In genomic region chr3R:5323741-5324538, dm6 we compare ENCODE assay signal across 2 fruit fly cellular contexts.
TF ChIP-seq lines count a peak whose summit lies in the region.

No protein-coding gene starts in this region.

TF ChIP-seq in whole organism, embryonic, 481 proteins besides CTCF, POLR2A, EP300 and RAD21 (continued from another document and continues in another):
- TF ChIP-seq vnd (GFP tag; IDR thresholded peaks at IDR 0.05; lab: Robert Waterston, UW; ENCODE audit: partially characterized antibody) (no peak), cg (GFP tag; optimal IDR thresholded peaks at IDR 0.05; lab: Kevin White, UChicago) (peak; percentile 58), Ssrp (tag; optimal IDR thresholded peaks at IDR 0.05; lab: Kevin White, UChicago) (no peak), zfh2 (GFP tag; optimal IDR thresholded peaks at IDR 0.05; lab: Kevin White, UChicago) (no peak), bowl (GFP tag; IDR thresholded peaks at IDR 0.05; lab: Robert Waterston, UW) (no peak), Sox102F (GFP tag; optimal IDR thresholded peaks at IDR 0.05; lab: Kevin White, UChicago) (no peak), CG3995 (GFP tag; optimal IDR thresholded peaks at IDR 0.05; lab: Kevin White, UChicago) (no peak), CG17328 (GFP tag; IDR thresholded peaks at IDR 0.05; lab: Robert Waterston, UW) (no peak), CG8765 (GFP tag; IDR thresholded peaks at IDR 0.05; lab: Robert Waterston, UW) (no peak), CG18476 (GFP tag; optimal IDR thresholded peaks at IDR 0.05; lab: Kevin White, UChicago) (no peak), mirr (GFP tag; optimal IDR thresholded peaks at IDR 0.05; lab: Kevin White, UChicago) (peak; percentile 61), CG9727 (GFP tag; optimal IDR thresholded peaks at IDR 0.05; lab: Kevin White, UChicago) (no peak), pb (GFP tag; optimal IDR thresholded peaks at IDR 0.05; lab: Kevin White, UChicago) (no peak), CG15514 (GFP tag; optimal IDR thresholded peaks at IDR 0.05; lab: Kevin White, UChicago) (peak; percentile 26), dysf (GFP tag; IDR thresholded peaks at IDR 0.05; lab: Robert Waterston, UW) (0 out of 3 replicates have a peak, but pooled peaks have one; percentile 13), seq (GFP tag; IDR thresholded peaks at IDR 0.05; lab: Robert Waterston, UW) (no peak), crol (GFP tag; IDR thresholded peaks at IDR 0.05; lab: Robert Waterston, UW) (no peak), CG14860 (GFP tag; IDR thresholded peaks at IDR 0.05; lab: Robert Waterston, UW; ENCODE audit: partially characterized antibody) (no peak), Scr (GFP tag; IDR thresholded peaks at IDR 0.05; lab: Robert Waterston, UW; ENCODE audit: partially characterized antibody) (no peak), dm (GFP tag; optimal IDR thresholded peaks at IDR 0.05; lab: Kevin White, UChicago) (no peak), Dp (GFP tag; optimal IDR thresholded peaks at IDR 0.05; lab: Kevin White, UChicago) (no peak), CG5245 (GFP tag; optimal IDR thresholded peaks at IDR 0.05; lab: Kevin White, UChicago) (no peak), NFAT (GFP tag; IDR thresholded peaks at IDR 0.05; lab: Robert Waterston, UW) (no peak), CG15601 (tag; optimal IDR thresholded peaks at IDR 0.05; lab: Kevin White, UChicago) (peak; percentile 2), lov (optimal IDR thresholded peaks at IDR 0.05; lab: Kevin White, UChicago) (no peak), lov (GFP tag; IDR thresholded peaks at IDR 0.05; lab: Robert Waterston, UW) (no peak), HLH4C (GFP tag; IDR thresholded peaks at IDR 0.05; lab: Robert Waterston, UW; ENCODE audit: partially characterized antibody) (0 out of 3 replicates have a peak, but pooled peaks have one; percentile 15), grn (GFP tag; optimal IDR thresholded peaks at IDR 0.05; lab: Kevin White, UChicago) (peak; percentile 34), CG17361 (GFP tag; IDR thresholded peaks at IDR 0.05; lab: Robert Waterston, UW) (no peak), pfk (GFP tag; optimal IDR thresholded peaks at IDR 0.05; lab: Kevin White, UChicago) (peak; percentile 25), CG3407 (GFP tag; optimal IDR thresholded peaks at IDR 0.05; lab: Kevin White, UChicago) (no peak), eve (GFP tag; optimal IDR thresholded peaks at IDR 0.05; lab: Kevin White, UChicago) (peak in 1 of 2 experiments; percentile 39), CG9437 (GFP tag; optimal IDR thresholded peaks at IDR 0.05; lab: Kevin White, UChicago) (no peak), Xrp1 (GFP tag; IDR thresholded peaks at IDR 0.05; lab: Robert Waterston, UW) (no peak), chinmo (GFP tag; IDR thresholded peaks at IDR 0.05; lab: Robert Waterston, UW; ENCODE audit: partially characterized antibody) (no peak; the same call in 1 of the 4 replicates), nmo (GFP tag; optimal IDR thresholded peaks at IDR 0.05; lab: Kevin White, UChicago) (no peak), CG10565 (GFP tag; optimal IDR thresholded peaks at IDR 0.05; lab: Kevin White, UChicago) (no peak), amos (GFP tag; IDR thresholded peaks at IDR 0.05; lab: Robert Waterston, UW; ENCODE audit: partially characterized antibody) (no peak; the same call in 1 of the 2 replicates), D19A (tag; optimal IDR thresholded peaks at IDR 0.05; lab: Kevin White, UChicago) (peak; percentile 95), CG2678 (tag; optimal IDR thresholded peaks at IDR 0.05; lab: Kevin White, UChicago) (peak; percentile 5), so (GFP tag; IDR thresholded peaks at IDR 0.05; lab: Robert Waterston, UW) (peak; percentile 57; the same call in 1 of the 3 replicates), sens (GFP tag; lab: Kevin White, UChicago) (peak; percentile 78), abd-A (tag; optimal IDR thresholded peaks at IDR 0.05; lab: Kevin White, UChicago) (no peak), ssp (GFP tag; IDR thresholded peaks at IDR 0.05; lab: Robert Waterston, UW) (no peak), onecut (GFP tag; IDR thresholded peaks at IDR 0.05; lab: Robert Waterston, UW) (peak; percentile 33; the same call in 1 of the 2 replicates), Med (GFP tag; lab: Kevin White, UChicago) (peak; percentile 80), CG13894 (tag; optimal IDR thresholded peaks at IDR 0.05; lab: Kevin White, UChicago) (peak; percentile 26), Spps (tag; optimal IDR thresholded peaks at IDR 0.05; lab: Kevin White, UChicago) (no peak), oc (tag; optimal IDR thresholded peaks at IDR 0.05; lab: Kevin White, UChicago) (peak; percentile 6), vfl (GFP tag; optimal IDR thresholded peaks at IDR 0.05; lab: Kevin White, UChicago) (no peak), MTF-1 (GFP tag; optimal IDR thresholded peaks at IDR 0.05; lab: Kevin White, UChicago; ENCODE audit: borderline replicate concordance) (peak; percentile 3), dmrt99B (tag; optimal IDR thresholded peaks at IDR 0.05; lab: Kevin White, UChicago) (no peak), chm (GFP tag; IDR thresholded peaks at IDR 0.05; lab: Robert Waterston, UW) (0 out of 2 replicates have a peak, but pooled peaks have one; percentile 66), BtbVII (GFP tag; optimal IDR thresholded peaks at IDR 0.05; lab: Kevin White, UChicago) (peak; percentile 26), Jarid2 (GFP tag; optimal IDR thresholded peaks at IDR 0.05; lab: Kevin White, UChicago) (peak; percentile 90), lbe (GFP tag; optimal IDR thresholded peaks at IDR 0.05; lab: Kevin White, UChicago) (no peak), Sry-δ (GFP tag; optimal IDR thresholded peaks at IDR 0.05; lab: Kevin White, UChicago) (no peak), knrl (GFP tag; IDR thresholded peaks at IDR 0.05; lab: Robert Waterston, UW; ENCODE audit: partially characterized antibody) (0 out of 3 replicates have a peak, but pooled peaks have one; percentile 28), cato (GFP tag; optimal IDR thresholded peaks at IDR 0.05; lab: Kevin White, UChicago; ENCODE audit: borderline replicate concordance) (no peak), twi (tag; optimal IDR thresholded peaks at IDR 0.05; lab: Kevin White, UChicago) (peak; percentile 38), bab2 (GFP tag; optimal IDR thresholded peaks at IDR 0.05; lab: Kevin White, UChicago) (no peak), pros (GFP tag; optimal IDR thresholded peaks at IDR 0.05; lab: Kevin White, UChicago) (no peak), CG5180 (GFP tag; optimal IDR thresholded peaks at IDR 0.05; lab: Kevin White, UChicago) (peak; percentile 41), CG2199 (GFP tag; IDR thresholded peaks at IDR 0.05; lab: Robert Waterston, UW) (peak; percentile 97), yki (optimal IDR thresholded peaks at IDR 0.05; lab: Kevin White, UChicago) (no peak)

TF ChIP-seq in whole organism, prepupa, 60 proteins besides CTCF, POLR2A, EP300 and RAD21 (continued from another document):
- peak; percentile 35 for TF ChIP-seq Sox102F (GFP tag; optimal IDR thresholded peaks at IDR 0.05; lab: Kevin White, UChicago)
- TF ChIP-seq Ets96B (tag; optimal IDR thresholded peaks at IDR 0.05; lab: Kevin White, UChicago), result no peak
- TF ChIP-seq CG6276 (GFP tag; optimal IDR thresholded peaks at IDR 0.05; lab: Kevin White, UChicago), result peak; percentile 51
- TF ChIP-seq Hr4 (GFP tag; optimal IDR thresholded peaks at IDR 0.05; lab: Kevin White, UChicago), result peak; percentile 68
- peak; percentile 77 for TF ChIP-seq Eip78C (GFP tag; lab: Kevin White, UChicago)
- TF ChIP-seq Hr39 (GFP tag; optimal IDR thresholded peaks at IDR 0.05; lab: Kevin White, UChicago), result no peak
- TF ChIP-seq CG6163 (GFP tag; IDR thresholded peaks at IDR 0.05; lab: Robert Waterston, UW), result peak; percentile 64; the same call in 2 of the 3 replicates
- TF ChIP-seq CG15336 (GFP tag; IDR thresholded peaks at IDR 0.05; lab: Robert Waterston, UW), result peak; percentile 78
- TF ChIP-seq dac (GFP tag; optimal IDR thresholded peaks at IDR 0.05; lab: Kevin White, UChicago), result peak; percentile 23
- peak; percentile 30 for TF ChIP-seq Eip93F (GFP tag; optimal IDR thresholded peaks at IDR 0.05; lab: Kevin White, UChicago)
- TF ChIP-seq CG8119 (GFP tag; IDR thresholded peaks at IDR 0.05; lab: Robert Waterston, UW), result peak; percentile 46; the same call in 2 of the 3 replicates
- TF ChIP-seq vri (GFP tag; optimal IDR thresholded peaks at IDR 0.05; lab: Kevin White, UChicago), result peak; percentile 68
- no peak for TF ChIP-seq CG1621 (tag; optimal IDR thresholded peaks at IDR 0.05; lab: Kevin White, UChicago)
- no peak for TF ChIP-seq Met (GFP tag; optimal IDR thresholded peaks at IDR 0.05; lab: Kevin White, UChicago)
- TF ChIP-seq CG32006 (GFP tag; optimal IDR thresholded peaks at IDR 0.05; lab: Kevin White, UChicago), result peak; percentile 79
